Fruit fly (Drosophila melanogaster) whole organism, embryonic: Measurements from ENCODE around the gene Dmtn.

Experiments used
- Abd-B ChIP-seq: fragments of 200-800 bp; sonication (Bioruptor generic); optimal IDR thresholded peaks from 2 replicates; lab custom pipeline; 2018; ENCODE audit warnings: missing biosample characterization, mild to moderate bottlenecking, missing genetic modification characterization, moderate library complexity
- Asciz ChIP-seq: fragments of 200-800 bp; sonication (Bioruptor generic); optimal IDR thresholded peaks from 2 replicates; lab custom pipeline; 2017; ENCODE audit warnings: missing biosample characterization, mild to moderate bottlenecking, missing genetic modification characterization, missing genetic modification reagents
- Atf-2 ChIP-seq: fragments of 200-800 bp; sonication (Bioruptor generic); optimal IDR thresholded peaks from 2 replicates; lab custom pipeline; 2016; ENCODE audit warnings: missing biosample characterization, missing genetic modification characterization
- Atf3 ChIP-seq: fragments of 200-800 bp; sonication (Bioruptor generic); optimal IDR thresholded peaks from 3 replicates; lab custom pipeline; 2016; ENCODE audit warnings: missing biosample characterization, missing genetic modification characterization
- Awh ChIP-seq: fragments of 200-800 bp; sonication (Bioruptor generic); IDR thresholded peaks from 2 replicates; pipeline ENCODE4, ENCODE4 v1.3.6; 2022; ENCODE audit warnings: missing biosample characterization, missing genetic modification characterization
- Bteb2 ChIP-seq: fragments of 200-800 bp; sonication (Bioruptor generic); optimal IDR thresholded peaks from 2 replicates; lab custom pipeline; 2016; ENCODE audit warnings: missing biosample characterization, missing genetic modification characterization
- CG10321 ChIP-seq: fragments of 200-800 bp; sonication (Bioruptor generic); IDR thresholded peaks from 2 replicates; pipeline ENCODE4 v1.3.6; 2022; ENCODE audit warnings: missing biosample characterization, missing genetic modification characterization
- CG10366 ChIP-seq: fragments of 200-800 bp; sonication (Bioruptor generic); IDR thresholded peaks from 2 replicates; pipeline ENCODE4 v1.3.6; 2022; ENCODE audit warnings: missing biosample characterization, missing genetic modification characterization
- CG1233 ChIP-seq: fragments of 200-800 bp; sonication (Bioruptor generic); optimal IDR thresholded peaks from 4 replicates; lab custom pipeline; 2018; ENCODE audit warnings: missing biosample characterization, mild to moderate bottlenecking, missing genetic modification characterization
- CG12391 ChIP-seq: fragments of 200-800 bp; sonication (Bioruptor generic); optimal IDR thresholded peaks from 3 replicates; lab custom pipeline; 2018; ENCODE audit warnings: missing biosample characterization, mild to moderate bottlenecking, missing genetic modification characterization, moderate library complexity
- CG15269 ChIP-seq: fragments of 200-800 bp; sonication (Bioruptor generic); optimal IDR thresholded peaks from 2 replicates; lab custom pipeline; 2018; ENCODE audit warnings: missing biosample characterization, mild to moderate bottlenecking, missing genetic modification characterization, moderate library complexity
- CG15601 ChIP-seq: fragments of 200-800 bp; sonication (Bioruptor generic); optimal IDR thresholded peaks from 3 replicates; lab custom pipeline; 2019; ENCODE audit warnings: missing biosample characterization, mild to moderate bottlenecking, missing genetic modification characterization, moderate library complexity
- CG17802 ChIP-seq: fragments of 200-800 bp; sonication (Bioruptor generic); optimal IDR thresholded peaks from 2 replicates; lab custom pipeline; 2018; ENCODE audit warnings: missing biosample characterization, mild to moderate bottlenecking, missing genetic modification characterization, moderate library complexity
- CG2116 ChIP-seq: fragments of 200-800 bp; sonication (Bioruptor generic); optimal IDR thresholded peaks from 3 replicates; lab custom pipeline; 2018; ENCODE audit warnings: missing biosample characterization, mild to moderate bottlenecking, missing genetic modification characterization
- CG30431 ChIP-seq: fragments of 200-800 bp; sonication (Bioruptor generic); optimal IDR thresholded peaks from 2 replicates; lab custom pipeline; 2017; ENCODE audit warnings: missing biosample characterization, missing genetic modification characterization
- CG4404 ChIP-seq: fragments of 200-800 bp; sonication (Bioruptor generic); IDR thresholded peaks from 2 replicates; pipeline ENCODE4 v1.3.6; 2022; ENCODE audit warnings: missing biosample characterization, missing genetic modification characterization
- CG5245 ChIP-seq: fragments of 200-800 bp; sonication (Bioruptor generic); optimal IDR thresholded peaks from 3 replicates; lab custom pipeline; 2016; ENCODE audit warnings: missing biosample characterization, missing genetic modification characterization
- CG6854 ChIP-seq: fragments of 200-800 bp; sonication (Bioruptor generic); optimal IDR thresholded peaks from 3 replicates; lab custom pipeline; 2017; ENCODE audit warnings: missing biosample characterization, mild to moderate bottlenecking, missing genetic modification characterization
- CG7271 ChIP-seq: fragments of 200-800 bp; sonication (Bioruptor generic); optimal IDR thresholded peaks from 2 replicates; lab custom pipeline; 2018; ENCODE audit warnings: missing biosample characterization, mild to moderate bottlenecking, missing genetic modification characterization, moderate library complexity
- CG8089 ChIP-seq: fragments of 200-800 bp; sonication (Bioruptor generic); optimal IDR thresholded peaks from 3 replicates; lab custom pipeline; 2016; ENCODE audit warnings: missing biosample characterization, missing genetic modification characterization
- CG8944 ChIP-seq: fragments of 200-800 bp; sonication (Bioruptor generic); optimal IDR thresholded peaks from 3 replicates; lab custom pipeline; 2016; ENCODE audit warnings: missing biosample characterization, missing genetic modification characterization
- CG9797 ChIP-seq: fragments of 200-800 bp; sonication (Bioruptor generic); optimal IDR thresholded peaks from 3 replicates; lab custom pipeline; 2018; ENCODE audit warnings: missing biosample characterization, mild to moderate bottlenecking, missing genetic modification characterization
- CG9817 ChIP-seq: fragments of 200-800 bp; sonication (Bioruptor generic); optimal IDR thresholded peaks from 2 replicates; lab custom pipeline; 2018; ENCODE audit warnings: missing biosample characterization, mild to moderate bottlenecking, missing genetic modification characterization, moderate library complexity
- CTCF ChIP-seq: fragments of 200-800 bp; sonication (Bioruptor generic); optimal IDR thresholded peaks from 2 replicates; lab custom pipeline; 2017; ENCODE audit warnings: missing biosample characterization, mild to moderate bottlenecking, missing genetic modification characterization, moderate library complexity
- Dad ChIP-seq: fragments of 200-800 bp; sonication (Bioruptor generic); optimal IDR thresholded peaks from 3 replicates; lab custom pipeline; 2016; ENCODE audit warnings: missing biosample characterization, missing genetic modification characterization
- Dref ChIP-seq: fragments of 200-800 bp; sonication (Bioruptor generic); IDR thresholded peaks from 2 replicates; pipeline ENCODE4 v1.3.6; 2022; ENCODE audit warnings: missing biosample characterization, missing genetic modification characterization
- Fer2 ChIP-seq: fragments of 200-800 bp; sonication (Bioruptor generic); optimal IDR thresholded peaks from 2 replicates; lab custom pipeline; 2018; ENCODE audit warnings: missing biosample characterization, mild to moderate bottlenecking, missing genetic modification characterization, moderate library complexity
- HLH3B ChIP-seq: fragments of 200-800 bp; sonication (Bioruptor generic); IDR thresholded peaks from 2 replicates; pipeline ENCODE4 v1.3.6; 2022; ENCODE audit warnings: missing biosample characterization, missing genetic modification characterization
- Mad ChIP-seq: fragments of 200-800 bp; sonication (Bioruptor generic); optimal IDR thresholded peaks from 2 replicates; lab custom pipeline; 2016; ENCODE audit warnings: missing biosample characterization, missing genetic modification characterization
- Mes4 ChIP-seq: fragments of 200-800 bp; sonication (Bioruptor generic); optimal IDR thresholded peaks from 2 replicates; lab custom pipeline; 2016; ENCODE audit warnings: missing biosample characterization, missing genetic modification characterization
- Nf-YC ChIP-seq: fragments of 200-800 bp; optimal IDR thresholded peaks from 3 replicates; lab custom pipeline; 2019; ENCODE audit warnings: missing biosample characterization, mild to moderate bottlenecking, missing genetic modification characterization, moderate library complexity
- Sry-δ ChIP-seq: fragments of 200-800 bp; sonication (Bioruptor generic); optimal IDR thresholded peaks from 2 replicates; lab custom pipeline; 2016; ENCODE audit warnings: missing biosample characterization, missing genetic modification characterization
- Taf1 ChIP-seq: fragments of 200-800 bp; sonication (Bioruptor generic); IDR thresholded peaks from 2 replicates; pipeline ENCODE4 v1.3.6; 2022; ENCODE audit warnings: missing biosample characterization, missing genetic modification characterization
- amos ChIP-seq: fragments of 200-800 bp; sonication (Bioruptor generic); IDR thresholded peaks from 2 replicates; pipeline ENCODE4 v1.3.6; 2022; ENCODE audit warnings: missing biosample characterization, missing genetic modification characterization; ENCODE audit not compliant: partially characterized antibody
- caup ChIP-seq: fragments of 200-800 bp; sonication (Bioruptor generic); optimal IDR thresholded peaks from 3 replicates; lab custom pipeline; 2017; ENCODE audit warnings: missing biosample characterization, mild to moderate bottlenecking, missing genetic modification characterization, moderate library complexity; ENCODE audit not compliant: severe bottlenecking
- chif ChIP-seq, 2 experiments: fragments of 200-800 bp; sonication (Bioruptor generic); optimal IDR thresholded peaks; 3 replicates each; lab custom pipeline; 2016; ENCODE audit warnings: missing biosample characterization in 2 of 2, missing genetic modification characterization in 2 of 2
- dmrt99B ChIP-seq: fragments of 200-800 bp; sonication (Bioruptor generic); optimal IDR thresholded peaks from 2 replicates; lab custom pipeline; 2018; ENCODE audit warnings: missing biosample characterization, mild to moderate bottlenecking, missing genetic modification characterization, moderate library complexity
- dysf ChIP-seq: fragments of 200-800 bp; sonication (Bioruptor generic); IDR thresholded peaks from 3 replicates; pipeline ENCODE4 v1.3.6; 2022; ENCODE audit warnings: missing biosample characterization, missing genetic modification characterization
- gfzf ChIP-seq: fragments of 200-800 bp; sonication (Bioruptor generic); optimal IDR thresholded peaks from 2 replicates; lab custom pipeline; 2016; ENCODE audit warnings: missing biosample characterization, mild to moderate bottlenecking, missing genetic modification characterization, moderate library complexity
- grau ChIP-seq: fragments of 200-800 bp; optimal IDR thresholded peaks from 3 replicates; lab custom pipeline; 2019; ENCODE audit warnings: missing biosample characterization, mild to moderate bottlenecking, missing genetic modification characterization, moderate library complexity
- grn ChIP-seq: fragments of 200-800 bp; sonication (Bioruptor generic); optimal IDR thresholded peaks from 3 replicates; lab custom pipeline; 2017; ENCODE audit warnings: missing biosample characterization, missing genetic modification characterization
- hb ChIP-seq: fragments of 200-800 bp; sonication (Bioruptor generic); IDR thresholded peaks from 3 replicates; pipeline ENCODE4 v1.3.6; 2022; ENCODE audit warnings: missing biosample characterization, missing genetic modification characterization; ENCODE audit not compliant: partially characterized antibody
- hkb ChIP-seq, 2 experiments: fragments of 200-800 bp in 1 of 2; fragments of >200 bp in 1 of 2; sonication (Bioruptor generic) in 1 of 2; IDR thresholded peaks in 1 of 2; optimal IDR thresholded peaks in 1 of 2; 2 replicates each; pipeline versions ENCODE4 v1.3.6 to Lab custom; 2017 to 2022; ENCODE audit warnings: missing biosample characterization in 1 of 2, missing genetic modification characterization in 1 of 2
- schlank ChIP-seq: fragments of 200-800 bp; sonication (Bioruptor generic); optimal IDR thresholded peaks from 2 replicates; lab custom pipeline; 2018; ENCODE audit warnings: missing biosample characterization, mild to moderate bottlenecking, missing genetic modification characterization
- scrt ChIP-seq: fragments of 200-800 bp; sonication (Bioruptor generic); optimal IDR thresholded peaks from 2 replicates; lab custom pipeline; 2018; ENCODE audit warnings: missing biosample characterization, mild to moderate bottlenecking, missing genetic modification characterization, moderate library complexity
- ssp ChIP-seq: fragments of 200-800 bp; sonication (Bioruptor generic); IDR thresholded peaks from 2 replicates; pipeline ENCODE4 v1.3.6; 2022; ENCODE audit warnings: missing biosample characterization, missing genetic modification characterization
- tin ChIP-seq: fragments of 200-800 bp; sonication (Bioruptor generic); optimal IDR thresholded peaks from 3 replicates; lab custom pipeline; 2016; ENCODE audit warnings: missing biosample characterization, missing genetic modification characterization
- vfl ChIP-seq: fragments of 200-800 bp; sonication (Bioruptor generic); optimal IDR thresholded peaks from 2 replicates; lab custom pipeline; 2016; ENCODE audit warnings: missing biosample characterization, missing genetic modification characterization
- wdn ChIP-seq: fragments of 200-800 bp; sonication (Bioruptor generic); IDR thresholded peaks from 2 replicates; pipeline ENCODE4 v1.3.6; 2022; ENCODE audit warnings: missing biosample characterization, missing genetic modification characterization
- wor ChIP-seq: fragments of 200-800 bp; sonication (Bioruptor generic); IDR thresholded peaks from 2 replicates; pipeline ENCODE4 v1.3.6; 2022; ENCODE audit warnings: missing biosample characterization, missing genetic modification characterization
- z ChIP-seq: fragments of 200-800 bp; sonication (Bioruptor generic); IDR thresholded peaks from 3 replicates; pipeline ENCODE4 v1.3.6; 2022; ENCODE audit warnings: missing biosample characterization, missing genetic modification characterization

The Dmtn gene

dm6 chr3R:6416242-6416641 lies 10.5 kb upstream of the Dmtn start (continued):
- peak; percentile 81 for TF ChIP-seq CG10366
- peak; percentile 25 for TF ChIP-seq CG17802
- TF ChIP-seq hkb (optimal IDR thresholded peaks at IDR 0.05; lab: Kevin White, UChicago) = no peak
- peak; percentile 84 for TF ChIP-seq hkb (GFP tag; IDR thresholded peaks at IDR 0.05; lab: Robert Waterston, UW)
- no peak for TF ChIP-seq CG9797 (GFP tag; lab: Kevin White, UChicago)
- peak; percentile 29 for TF ChIP-seq Atf3 (GFP tag; lab: Kevin White, UChicago)
- TF ChIP-seq dmrt99B (tag; lab: Kevin White, UChicago) = peak; percentile 85
- TF ChIP-seq Taf1 (GFP tag; lab: Robert Waterston, UW) = peak; percentile 73
- TF ChIP-seq gfzf (GFP tag; lab: Kevin White, UChicago) = no peak
- peak; percentile 57 for TF ChIP-seq CG12391 (tag; lab: Kevin White, UChicago)
- TF ChIP-seq Fer2 (tag; lab: Kevin White, UChicago) = peak; percentile 63
- TF ChIP-seq z = 0 out of 3 replicates have a peak, but pooled peaks have one; percentile 19
- TF ChIP-seq amos (GFP tag; lab: Robert Waterston, UW) = no peak
- no peak for TF ChIP-seq CG15601 (tag; lab: Kevin White, UChicago)
- TF ChIP-seq CG8944 (GFP tag; lab: Kevin White, UChicago) = peak; percentile 37
- TF ChIP-seq vfl (GFP tag; lab: Kevin White, UChicago) = peak; percentile 42
- TF ChIP-seq Bteb2 (GFP tag; lab: Kevin White, UChicago) = peak; percentile 66
- no peak for TF ChIP-seq Asciz (GFP tag; lab: Kevin White, UChicago)
- peak; percentile 63 for TF ChIP-seq Mad
- peak; percentile 29 to 35 for TF ChIP-seq chif (GFP tag; optimal IDR thresholded peaks at IDR 0.05; lab: Kevin White, UChicago)
- peak; percentile 10 for TF ChIP-seq Abd-B (GFP tag; lab: Kevin White, UChicago)
- 0 out of 2 replicates have a peak, but pooled peaks have one; percentile 48 for TF ChIP-seq ssp (GFP tag; lab: Robert Waterston, UW)
- TF ChIP-seq Awh (GFP tag; lab: Robert Waterston, UW) = peak; percentile 83
- peak; percentile 85 for TF ChIP-seq dysf
- TF ChIP-seq schlank (tag; lab: Kevin White, UChicago) = peak; percentile 83
- TF ChIP-seq CG10321 (GFP tag; lab: Robert Waterston, UW) = peak; percentile 37; the same call in 1 of the 2 replicates
- no peak for TF ChIP-seq hb (GFP tag; lab: Robert Waterston, UW)
- TF ChIP-seq Dad (GFP tag; lab: Kevin White, UChicago) = peak; percentile 78
- TF ChIP-seq CG9817 (tag; lab: Kevin White, UChicago) = peak; percentile 75
- TF ChIP-seq Sry-δ (GFP tag; lab: Kevin White, UChicago) = peak; percentile 10
- peak; percentile 40 for TF ChIP-seq CG8089 (GFP tag; lab: Kevin White, UChicago)
- TF ChIP-seq wor (GFP tag; lab: Robert Waterston, UW) = peak; percentile 50
- TF ChIP-seq scrt = peak; percentile 79
- peak; percentile 86 for TF ChIP-seq CG6854
- peak; percentile 25 for TF ChIP-seq CG5245 (GFP tag; lab: Kevin White, UChicago)
- peak; percentile 80 for TF ChIP-seq wdn (GFP tag; lab: Robert Waterston, UW)
- peak; percentile 66 for TF ChIP-seq CG1233 (GFP tag; lab: Kevin White, UChicago)
- TF ChIP-seq Atf-2 (GFP tag; lab: Kevin White, UChicago) = peak; percentile 58
- TF ChIP-seq Dref (GFP tag; lab: Robert Waterston, UW) = no peak
- peak; percentile 30 for TF ChIP-seq CG2116 (GFP tag; lab: Kevin White, UChicago)
- TF ChIP-seq grau (tag; lab: Kevin White, UChicago) = peak; percentile 78
- peak; percentile 63 for TF ChIP-seq CG30431 (GFP tag; lab: Kevin White, UChicago)
- no peak for TF ChIP-seq CG4404 (GFP tag; lab: Robert Waterston, UW)
- no peak for TF ChIP-seq CTCF (GFP tag; lab: Kevin White, UChicago)
- peak; percentile 85 for TF ChIP-seq HLH3B (GFP tag; lab: Robert Waterston, UW)
- peak; percentile 64 for TF ChIP-seq tin (GFP tag; lab: Kevin White, UChicago)
- peak; percentile 79 for TF ChIP-seq CG15269 (tag; lab: Kevin White, UChicago)
- TF ChIP-seq CG7271 (tag; lab: Kevin White, UChicago) = no peak
- TF ChIP-seq Mes4 = peak; percentile 30
- peak; percentile 85 for TF ChIP-seq caup (GFP tag; lab: Kevin White, UChicago)
- peak; percentile 12 for TF ChIP-seq Nf-YC (tag; lab: Kevin White, UChicago)
- no peak for TF ChIP-seq grn (GFP tag; lab: Kevin White, UChicago)
